Worm (Caenorhabditis elegans) whole organism, early embryonic: ENCODE data around the gene srlf-28.
"Not testable (repeated sequence)": the region's sequence is repeated elsewhere in the genome, so short reads cannot be mapped to it uniquely, and the experiment has no call there.

ENCODE experiments used
- B0310.2 ChIP-seq: sonication (generic microtip); optimal IDR thresholded peaks from 2 replicates; lab custom pipeline; 2016; ENCODE audit warnings: mild to moderate bottlenecking, missing genetic modification characterization, missing compliant biosample characterization
- F13C5.2 ChIP-seq: sonication (generic microtip); optimal IDR thresholded peaks from 2 replicates; lab custom pipeline; 2017; ENCODE audit warnings: mild to moderate bottlenecking, missing genetic modification characterization, inconsistent platforms, missing compliant biosample characterization
- aly-1 ChIP-seq: sonication (generic microtip); optimal IDR thresholded peaks from 2 replicates; lab custom pipeline; 2016; ENCODE audit warnings: missing genetic modification characterization, missing compliant biosample characterization
- ama-1 ChIP-seq: fragments of 150-350 bp; optimal IDR thresholded peaks from 2 replicates; lab custom pipeline; 2014
- ceh-13 ChIP-seq: fragments of 200-800 bp; sonication (Bioruptor generic); optimal IDR thresholded peaks from 2 replicates; lab custom pipeline; 2018; ENCODE audit warnings: mild to moderate bottlenecking, missing genetic modification characterization, missing compliant biosample characterization
- ceh-36 ChIP-seq: sonication (generic microtip); optimal IDR thresholded peaks from 2 replicates; lab custom pipeline; 2016; ENCODE audit warnings: missing genetic modification characterization, inconsistent platforms, missing compliant biosample characterization
- ets-7 ChIP-seq: sonication (generic microtip); optimal IDR thresholded peaks from 2 replicates; lab custom pipeline; 2016; ENCODE audit warnings: missing genotype, missing genetic modification characterization, missing compliant biosample characterization
- flt-1 ChIP-seq: fragments of 200-800 bp; sonication (Bioruptor generic); IDR thresholded peaks from 2 replicates; pipeline ENCODE4 v1.3.6; 2022; ENCODE audit warnings: missing genetic modification characterization, missing compliant biosample characterization
- hmbx-1 ChIP-seq: sonication (generic microtip); optimal IDR thresholded peaks from 2 replicates; lab custom pipeline; 2016; ENCODE audit warnings: mild to moderate bottlenecking, missing genetic modification characterization, missing compliant biosample characterization
- hmg-4 ChIP-seq: fragments of 200-800 bp; sonication (Bioruptor generic); optimal IDR thresholded peaks from 2 replicates; lab custom pipeline; 2018; ENCODE audit warnings: mild to moderate bottlenecking, missing genetic modification characterization, missing compliant biosample characterization
- hnd-1 ChIP-seq: sonication (generic microtip); optimal IDR thresholded peaks from 2 replicates; lab custom pipeline; 2016; ENCODE audit warnings: missing genetic modification characterization, missing compliant biosample characterization
- pes-1 ChIP-seq: fragments of 200-800 bp; sonication (Bioruptor generic); IDR thresholded peaks from 2 replicates; pipeline ENCODE4 v1.3.6; 2022; ENCODE audit warnings: missing genetic modification reagents, missing genetic modification characterization, missing compliant biosample characterization
- scrt-1 ChIP-seq: fragments of 200-800 bp; sonication (Bioruptor generic); IDR thresholded peaks from 2 replicates; pipeline ENCODE4 v1.3.6; 2022; ENCODE audit warnings: missing genetic modification characterization, missing compliant biosample characterization
- sea-1 ChIP-seq: fragments of 200-800 bp; sonication (Bioruptor generic); conservative IDR thresholded peaks from 2 replicates; pipeline ENCODE4 v1.3.6; 2022; ENCODE audit warnings: missing genetic modification characterization, missing compliant biosample characterization
- tbx-11 ChIP-seq: fragments of 200-800 bp; sonication (Bioruptor generic); IDR thresholded peaks from 2 replicates; pipeline ENCODE4 v1.3.6; 2022; ENCODE audit warnings: missing genetic modification characterization, missing compliant biosample characterization
- tbx-37 ChIP-seq: fragments of 200-800 bp; sonication (Bioruptor generic); conservative IDR thresholded peaks from 2 replicates; pipeline ENCODE4 v1.3.6; 2022; ENCODE audit warnings: missing genetic modification reagents, missing genetic modification characterization, missing compliant biosample characterization
- tra-4 ChIP-seq: sonication (generic microtip); optimal IDR thresholded peaks from 2 replicates; lab custom pipeline; 2017; ENCODE audit warnings: missing genetic modification characterization, missing compliant biosample characterization

srlf-28 gene

ce11 chrIV:14379191-14379590 is 35.5 kb upstream of the srlf-28 start:
- no peak for TF ChIP-seq tra-4 (tag; lab: Kevin White, UChicago)
- no peak for TF ChIP-seq flt-1 (GFP tag; lab: Robert Waterston, UW)
- TF ChIP-seq F13C5.2 (tag; lab: Kevin White, UChicago), result no peak
- TF ChIP-seq hmg-4, result no peak
- no peak for TF ChIP-seq sea-1 (GFP tag; lab: Robert Waterston, UW)
- TF ChIP-seq B0310.2 (tag; lab: Kevin White, UChicago), result no peak
- no peak for TF ChIP-seq ceh-36 (tag; lab: Kevin White, UChicago)
- no peak for TF ChIP-seq hmbx-1 (tag; lab: Kevin White, UChicago)
- no peak for TF ChIP-seq tbx-37 (GFP tag; lab: Robert Waterston, UW)
- no peak for TF ChIP-seq ets-7 (tag; lab: Kevin White, UChicago)
- no peak for TF ChIP-seq ama-1 (lab: Kevin White, UChicago)
- no peak for TF ChIP-seq scrt-1 (GFP tag; lab: Robert Waterston, UW)
- no peak for TF ChIP-seq pes-1
- no peak for TF ChIP-seq aly-1 (tag; lab: Kevin White, UChicago)
- TF ChIP-seq tbx-11, result no peak

ce11 chrIV:14377850-14378249 is 34.2 kb upstream of the srlf-28 start:
- TF ChIP-seq flt-1 (GFP tag; lab: Robert Waterston, UW) (no peak), ets-7 (tag; lab: Kevin White, UChicago) (no peak)

ce11 chrIV:14377267-14377814 is 33.7 kb upstream of the srlf-28 start:
- no peak for TF ChIP-seq scrt-1 (GFP tag; lab: Robert Waterston, UW)
- TF ChIP-seq ceh-13, result no peak
- TF ChIP-seq ceh-36 (tag; lab: Kevin White, UChicago), result no peak
- TF ChIP-seq flt-1 (GFP tag; lab: Robert Waterston, UW), result no peak
- no peak for TF ChIP-seq sea-1 (GFP tag; lab: Robert Waterston, UW)
- TF ChIP-seq tbx-37 (GFP tag; lab: Robert Waterston, UW), result no peak
- TF ChIP-seq tra-4 (tag; lab: Kevin White, UChicago), result no peak
- TF ChIP-seq pes-1, result no peak

ce11 chrIV:14373814-14374213 is 30.2 kb upstream of the srlf-28 start, which contains the start of gene Y67A10A.7:
Gene Y67A10A.7, plus strand, starts transcription at chrIV:14374114.
- TF ChIP-seq tbx-37, scrt-1, flt-1 (GFP tag; lab: Robert Waterston, UW): not testable (repeated sequence)

- TF ChIP-seq F13C5.2 (tag; lab: Kevin White, UChicago) (no peak), ama-1 (lab: Kevin White, UChicago) (no peak), scrt-1 (GFP tag; lab: Robert Waterston, UW) (no peak), aly-1 (tag; lab: Kevin White, UChicago) (no peak), flt-1 (GFP tag; lab: Robert Waterston, UW) (no peak), hmg-4 (no peak), tbx-37 (GFP tag; lab: Robert Waterston, UW) (no peak), tra-4 (tag; lab: Kevin White, UChicago) (no peak), pes-1 (no peak), ceh-36 (tag; lab: Kevin White, UChicago) (no peak), hnd-1 (no peak), ets-7 (tag; lab: Kevin White, UChicago) (no peak), sea-1 (GFP tag; lab: Robert Waterston, UW) (no peak), B0310.2 (tag; lab: Kevin White, UChicago) (no peak), hmbx-1 (tag; lab: Kevin White, UChicago) (no peak), tbx-11 (no peak), ceh-13 (no peak)
Measured at ce11 chrIV:14371639-14372038, 28.0 kb upstream of the srlf-28 start.

- TF ChIP-seq aly-1 (tag; lab: Kevin White, UChicago), result no peak
- TF ChIP-seq tra-4 (tag; lab: Kevin White, UChicago), result no peak
- TF ChIP-seq tbx-37 (GFP tag; lab: Robert Waterston, UW), result no peak
- no peak for TF ChIP-seq ceh-36 (tag; lab: Kevin White, UChicago)
- TF ChIP-seq hmg-4, result no peak
- TF ChIP-seq tbx-11, result no peak
- TF ChIP-seq ama-1 (lab: Kevin White, UChicago), result no peak
- no peak for TF ChIP-seq flt-1 (GFP tag; lab: Robert Waterston, UW)
- TF ChIP-seq B0310.2 (tag; lab: Kevin White, UChicago), result no peak
- no peak for TF ChIP-seq ceh-13
- no peak for TF ChIP-seq F13C5.2 (tag; lab: Kevin White, UChicago)
- no peak for TF ChIP-seq ets-7 (tag; lab: Kevin White, UChicago)
- no peak for TF ChIP-seq pes-1
- TF ChIP-seq scrt-1 (GFP tag; lab: Robert Waterston, UW), result no peak
Measured at ce11 chrIV:14365837-14366378, 22.3 kb upstream of the srlf-28 start.

- TF ChIP-seq sea-1 (GFP tag; lab: Robert Waterston, UW) (no peak), ama-1 (lab: Kevin White, UChicago) (no peak), ets-7 (tag; lab: Kevin White, UChicago) (no peak), F13C5.2 (tag; lab: Kevin White, UChicago) (no peak), hmg-4 (no peak), hmbx-1 (tag; lab: Kevin White, UChicago) (no peak), pes-1 (no peak), ceh-13 (no peak), aly-1 (tag; lab: Kevin White, UChicago) (no peak), tbx-11 (no peak), tbx-37 (GFP tag; lab: Robert Waterston, UW) (no peak), B0310.2 (tag; lab: Kevin White, UChicago) (no peak), flt-1 (GFP tag; lab: Robert Waterston, UW) (no peak), ceh-36 (tag; lab: Kevin White, UChicago) (no peak)
Measured at ce11 chrIV:14361189-14361588, 17.5 kb upstream of the srlf-28 start, which contains the start of gene ssu-2. Gene ssu-2, plus strand, starts transcription at chrIV:14361247.
